Fruit fly (Drosophila melanogaster) whole organism, embryonic: ENCODE data around the gene Cyp4d14.

Experiments
- ATbp ChIP-seq: fragments of 200-800 bp; sonication (Bioruptor generic); optimal IDR thresholded peaks from 2 replicates; lab custom pipeline; 2017; ENCODE audit warnings: missing biosample characterization, mild to moderate bottlenecking, missing genetic modification characterization, missing genetic modification reagents
- Abd-B ChIP-seq: fragments of 200-800 bp; sonication (Bioruptor generic); optimal IDR thresholded peaks from 2 replicates; lab custom pipeline; 2018; ENCODE audit warnings: missing biosample characterization, mild to moderate bottlenecking, missing genetic modification characterization, moderate library complexity
- Ada2b ChIP-seq: fragments of 200-800 bp; sonication (Bioruptor generic); IDR thresholded peaks from 2 replicates; pipeline ENCODE4 v1.3.6; 2022; ENCODE audit warnings: missing biosample characterization, missing genetic modification characterization
- Adf1 ChIP-seq: fragments of 200-800 bp; sonication (Bioruptor generic); IDR thresholded peaks from 2 replicates; pipeline ENCODE4 v1.3.6; 2022; ENCODE audit warnings: missing biosample characterization, missing genetic modification characterization
- Atf-2 ChIP-seq: fragments of 200-800 bp; sonication (Bioruptor generic); optimal IDR thresholded peaks from 2 replicates; lab custom pipeline; 2016; ENCODE audit warnings: missing biosample characterization, missing genetic modification characterization
- CG10209 ChIP-seq: fragments of 200-800 bp; sonication (Bioruptor generic); optimal IDR thresholded peaks from 3 replicates; lab custom pipeline; 2017; ENCODE audit warnings: missing biosample characterization, mild to moderate bottlenecking, missing genetic modification characterization, missing genetic modification reagents
- CG10462 ChIP-seq: fragments of 200-800 bp; sonication (Bioruptor generic); optimal IDR thresholded peaks from 2 replicates; lab custom pipeline; 2016; ENCODE audit warnings: missing biosample characterization, missing genetic modification characterization
- CG11456 ChIP-seq: fragments of 200-800 bp; sonication (Bioruptor generic); IDR thresholded peaks from 3 replicates; pipeline ENCODE4 v1.3.6; 2022; ENCODE audit warnings: missing biosample characterization, missing genetic modification characterization
- CG12104 ChIP-seq: fragments of 200-800 bp; sonication (Bioruptor generic); optimal IDR thresholded peaks from 3 replicates; lab custom pipeline; 2016; ENCODE audit warnings: missing biosample characterization, missing genetic modification characterization
- CG12219 ChIP-seq: fragments of 200-800 bp; sonication (Bioruptor generic); optimal IDR thresholded peaks from 3 replicates; lab custom pipeline; 2018; ENCODE audit warnings: missing biosample characterization, mild to moderate bottlenecking, missing genetic modification characterization
- CG12659 ChIP-seq: fragments of 200-800 bp; sonication (Bioruptor generic); optimal IDR thresholded peaks from 3 replicates; lab custom pipeline; 2017; ENCODE audit warnings: mild to moderate bottlenecking, missing biosample characterization, missing genetic modification reagents, missing genetic modification characterization
- CG12769 ChIP-seq: fragments of 200-800 bp; sonication (Bioruptor generic); optimal IDR thresholded peaks from 2 replicates; lab custom pipeline; 2019; ENCODE audit warnings: missing biosample characterization, mild to moderate bottlenecking, missing genetic modification characterization, moderate library complexity
- CG14965 ChIP-seq: fragments of 200-800 bp; sonication (Bioruptor generic); optimal IDR thresholded peaks from 2 replicates; lab custom pipeline; 2016; ENCODE audit warnings: missing biosample characterization, missing genetic modification characterization, borderline replicate concordance
- CG15073 ChIP-seq: fragments of 200-800 bp; sonication (Bioruptor generic); optimal IDR thresholded peaks from 2 replicates; lab custom pipeline; 2016; ENCODE audit warnings: missing biosample characterization, missing genetic modification characterization
- CG17186 ChIP-seq: fragments of 200-800 bp; sonication (Bioruptor generic); optimal IDR thresholded peaks from 3 replicates; lab custom pipeline; 2017; ENCODE audit warnings: missing biosample characterization, missing genetic modification reagents, missing genetic modification characterization
- CG17359 ChIP-seq: fragments of 200-800 bp; sonication (Bioruptor generic); optimal IDR thresholded peaks from 3 replicates; lab custom pipeline; 2018; ENCODE audit warnings: missing biosample characterization, mild to moderate bottlenecking, missing genetic modification characterization, moderate library complexity
- CG18619 ChIP-seq: fragments of 200-800 bp; sonication (Bioruptor generic); optimal IDR thresholded peaks from 3 replicates; lab custom pipeline; 2017; ENCODE audit warnings: missing biosample characterization, mild to moderate bottlenecking, missing genetic modification characterization
- CG3163 ChIP-seq: fragments of 200-800 bp; sonication (Bioruptor generic); optimal IDR thresholded peaks from 3 replicates; lab custom pipeline; 2016; ENCODE audit warnings: missing biosample characterization, missing genetic modification characterization
- CG4820 ChIP-seq: fragments of 200-800 bp; sonication (Bioruptor generic); optimal IDR thresholded peaks from 3 replicates; lab custom pipeline; 2016; ENCODE audit warnings: missing biosample characterization, missing genetic modification characterization
- CG8924 ChIP-seq: fragments of 200-800 bp; optimal IDR thresholded peaks from 3 replicates; lab custom pipeline; 2019; ENCODE audit warnings: missing biosample characterization, mild to moderate bottlenecking, missing genetic modification characterization, moderate library complexity
- Dad ChIP-seq: fragments of 200-800 bp; sonication (Bioruptor generic); optimal IDR thresholded peaks from 3 replicates; lab custom pipeline; 2016; ENCODE audit warnings: missing biosample characterization, missing genetic modification characterization
- Fer1 ChIP-seq: fragments of 200-800 bp; sonication (Bioruptor generic); optimal IDR thresholded peaks from 2 replicates; lab custom pipeline; 2017; ENCODE audit warnings: missing biosample characterization, mild to moderate bottlenecking, missing genetic modification characterization
- Fer3 ChIP-seq: fragments of 200-800 bp; sonication (Bioruptor generic); optimal IDR thresholded peaks from 2 replicates; lab custom pipeline; 2018; ENCODE audit warnings: missing biosample characterization, mild to moderate bottlenecking, missing genetic modification characterization, moderate library complexity
- HLH54F ChIP-seq: fragments of 200-800 bp; sonication (Bioruptor generic); optimal IDR thresholded peaks from 3 replicates; lab custom pipeline; 2016; ENCODE audit warnings: missing biosample characterization, missing genetic modification characterization
- Hr51 ChIP-seq, 2 experiments: fragments of 200-800 bp; sonication (Bioruptor generic); optimal IDR thresholded peaks; 2 replicates in 1 of 2; 3 replicates in 1 of 2; lab custom pipeline; 2016 to 2018; ENCODE audit warnings: missing biosample characterization in 2 of 2, missing genetic modification characterization in 2 of 2, mild to moderate bottlenecking in 1 of 2, moderate library complexity in 1 of 2
- Neu2 ChIP-seq: fragments of 200-800 bp; sonication (Bioruptor generic); optimal IDR thresholded peaks from 3 replicates; lab custom pipeline; 2016; ENCODE audit warnings: missing biosample characterization, missing genetic modification characterization, borderline replicate concordance
- Nf-YB ChIP-seq: fragments of 200-800 bp; sonication (Bioruptor generic); optimal IDR thresholded peaks from 3 replicates; lab custom pipeline; 2019; ENCODE audit warnings: missing biosample characterization, mild to moderate bottlenecking, missing genetic modification characterization, moderate library complexity
- Opbp ChIP-seq: fragments of 200-800 bp; sonication (Bioruptor generic); IDR thresholded peaks from 3 replicates; pipeline ENCODE4 v1.3.6; 2022; ENCODE audit warnings: missing biosample characterization, missing genetic modification characterization; ENCODE audit not compliant: partially characterized antibody
- Pdp1 ChIP-seq, 2 experiments: fragments of 200-800 bp; sonication (Bioruptor generic); optimal IDR thresholded peaks; 3 replicates each; lab custom pipeline; 2016; ENCODE audit warnings: missing biosample characterization in 2 of 2, missing genetic modification characterization in 2 of 2, mild to moderate bottlenecking in 1 of 2, moderate library complexity in 1 of 2
- ab ChIP-seq: fragments of 200-800 bp; sonication (Bioruptor generic); optimal IDR thresholded peaks from 2 replicates; lab custom pipeline; 2016; ENCODE audit warnings: missing biosample characterization, missing genetic modification characterization
- abd-A ChIP-seq: fragments of 200-800 bp; sonication (Bioruptor generic); optimal IDR thresholded peaks from 3 replicates; lab custom pipeline; 2019; ENCODE audit warnings: missing biosample characterization, mild to moderate bottlenecking, missing genetic modification characterization, moderate library complexity
- cad ChIP-seq: fragments of >200 bp; optimal IDR thresholded peaks from 2 replicates; lab custom pipeline; 2017; ENCODE audit warnings: missing biosample characterization, missing genetic modification characterization
- corto ChIP-seq: fragments of 200-800 bp; sonication (Bioruptor generic); optimal IDR thresholded peaks from 2 replicates; lab custom pipeline; 2016; ENCODE audit warnings: missing biosample characterization, mild to moderate bottlenecking, missing genetic modification characterization, moderate library complexity
- crp ChIP-seq, 2 experiments: fragments of 200-800 bp; sonication (Bioruptor generic); optimal IDR thresholded peaks; 2 replicates in 1 of 2; 3 replicates in 1 of 2; lab custom pipeline; 2017; ENCODE audit warnings: missing biosample characterization in 2 of 2, missing genetic modification characterization in 2 of 2, mild to moderate bottlenecking in 1 of 2, moderate library complexity in 1 of 2
- dan ChIP-seq: fragments of 200-800 bp; sonication (Bioruptor generic); IDR thresholded peaks from 2 replicates; pipeline ENCODE4 v1.3.6; 2022; ENCODE audit warnings: missing biosample characterization, missing genetic modification characterization
- dm ChIP-seq: fragments of 200-800 bp; sonication (Bioruptor generic); optimal IDR thresholded peaks from 3 replicates; lab custom pipeline; 2016; ENCODE audit warnings: missing biosample characterization, missing genetic modification characterization
- fd3F ChIP-seq: fragments of 200-800 bp; sonication (Bioruptor generic); optimal IDR thresholded peaks from 2 replicates; lab custom pipeline; 2018; ENCODE audit warnings: missing biosample characterization, mild to moderate bottlenecking, missing genetic modification characterization, moderate library complexity
- ham ChIP-seq: fragments of 200-800 bp; sonication (Bioruptor generic); IDR thresholded peaks from 2 replicates; pipeline ENCODE4 v1.3.6; 2022; ENCODE audit warnings: missing biosample characterization, missing genetic modification characterization
- hbn ChIP-seq: fragments of 200-800 bp; sonication (Bioruptor generic); IDR thresholded peaks from 2 replicates; pipeline ENCODE4 v1.3.6; 2022; ENCODE audit warnings: missing biosample characterization, missing genetic modification characterization; ENCODE audit not compliant: partially characterized antibody
- inv ChIP-seq: fragments of 200-800 bp; sonication (Bioruptor generic); IDR thresholded peaks from 2 replicates; pipeline ENCODE4 v1.3.6; 2022; ENCODE audit warnings: missing biosample characterization, missing genetic modification characterization; ENCODE audit not compliant: partially characterized antibody
- jigr1 ChIP-seq: fragments of 200-800 bp; sonication (Bioruptor generic); IDR thresholded peaks from 3 replicates; pipeline ENCODE4 v1.3.6; 2022; ENCODE audit warnings: missing biosample characterization, missing genetic modification characterization
- lmd ChIP-seq: fragments of 200-800 bp; sonication (Bioruptor generic); IDR thresholded peaks from 2 replicates; pipeline ENCODE4 v1.3.6; 2022; ENCODE audit warnings: missing biosample characterization, missing genetic modification characterization
- maf-S ChIP-seq: fragments of 200-800 bp; sonication (Bioruptor generic); optimal IDR thresholded peaks from 2 replicates; lab custom pipeline; 2016; ENCODE audit warnings: missing biosample characterization, missing genetic modification characterization
- oc ChIP-seq: fragments of 200-800 bp; sonication (Bioruptor generic); optimal IDR thresholded peaks from 2 replicates; lab custom pipeline; 2018; ENCODE audit warnings: missing biosample characterization, mild to moderate bottlenecking, missing genetic modification characterization, moderate library complexity
- pros ChIP-seq: fragments of 200-800 bp; sonication (Bioruptor generic); optimal IDR thresholded peaks from 3 replicates; lab custom pipeline; 2019; ENCODE audit warnings: missing biosample characterization, mild to moderate bottlenecking, missing genetic modification characterization, moderate library complexity
- ranshi ChIP-seq: fragments of 200-800 bp; sonication (Bioruptor generic); IDR thresholded peaks from 2 replicates; pipeline ENCODE4 v1.3.6; 2022; ENCODE audit warnings: missing biosample characterization, missing genetic modification characterization
- sens ChIP-seq: fragments of 200-800 bp; sonication (Bioruptor generic); peaks from one replicate; lab custom pipeline; 2016; ENCODE audit warnings: missing biosample characterization, missing genetic modification characterization
- sim ChIP-seq: fragments of 200-800 bp; sonication (Bioruptor generic); IDR thresholded peaks from 2 replicates; pipeline ENCODE4 v1.3.6; 2022; ENCODE audit warnings: missing biosample characterization, missing genetic modification characterization
- tin ChIP-seq: fragments of 200-800 bp; sonication (Bioruptor generic); optimal IDR thresholded peaks from 3 replicates; lab custom pipeline; 2016; ENCODE audit warnings: missing biosample characterization, missing genetic modification characterization
- tll ChIP-seq, 2 experiments: fragments of 200-800 bp in 1 of 2; fragments of >200 bp in 1 of 2; sonication (Bioruptor generic) in 1 of 2; optimal IDR thresholded peaks; 2 replicates each; lab custom pipeline; 2017 to 2019; ENCODE audit warnings: missing biosample characterization in 2 of 2, missing genetic modification characterization in 2 of 2, mild to moderate bottlenecking in 1 of 2, moderate library complexity in 1 of 2
- yki ChIP-seq: fragments of >200 bp; optimal IDR thresholded peaks from 3 replicates; lab custom pipeline; 2018

Gene Cyp4d14

DNA sequence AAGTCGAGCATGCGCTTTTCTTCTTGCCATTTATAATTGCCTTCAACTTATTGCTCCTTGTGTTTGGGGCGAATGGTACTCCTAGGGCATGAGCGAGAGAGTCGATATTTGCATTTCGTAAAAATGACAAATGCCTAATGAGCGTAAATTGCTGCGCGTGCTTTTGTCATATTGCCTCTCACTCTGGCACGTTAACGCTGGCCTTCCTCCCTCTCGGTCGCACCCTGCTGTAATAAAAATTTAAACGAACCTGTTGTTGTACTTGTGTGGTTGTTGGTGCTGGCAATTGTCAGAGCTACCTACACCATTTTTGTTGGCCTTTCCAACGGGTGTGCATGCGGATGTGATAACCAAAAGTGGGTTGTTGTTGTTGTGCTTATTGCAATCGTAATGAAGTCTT is 36.7 kb downstream of the Cyp4d14 start (continued):
- TF ChIP-seq Opbp: 0 out of 3 replicates have a peak, but pooled peaks have one; percentile 27
- TF ChIP-seq dm (GFP tag; lab: Kevin White, UChicago): no peak
- TF ChIP-seq CG15073: no peak
- peak; percentile 88 for TF ChIP-seq cad (GFP tag; lab: Kevin White, UChicago)
- no peak for TF ChIP-seq CG4820 (GFP tag; lab: Kevin White, UChicago)
- TF ChIP-seq fd3F (GFP tag; lab: Kevin White, UChicago): no peak
- TF ChIP-seq jigr1 (GFP tag; lab: Robert Waterston, UW): no peak
- TF ChIP-seq Dad (GFP tag; lab: Kevin White, UChicago): no peak
- no peak for TF ChIP-seq CG11456 (GFP tag; lab: Robert Waterston, UW)
- TF ChIP-seq Fer1 (GFP tag; lab: Kevin White, UChicago): no peak
- TF ChIP-seq ab: no peak
- no peak for TF ChIP-seq CG12659 (GFP tag; lab: Kevin White, UChicago)
- TF ChIP-seq ranshi: no peak
- no peak for TF ChIP-seq Ada2b (GFP tag; lab: Robert Waterston, UW)
- no peak for TF ChIP-seq CG10462 (GFP tag; lab: Kevin White, UChicago)
- TF ChIP-seq CG14965: no peak
- TF ChIP-seq CG18619: no peak
- no peak for TF ChIP-seq CG17359
- no peak for TF ChIP-seq oc (tag; lab: Kevin White, UChicago)
- no peak for TF ChIP-seq CG17186 (GFP tag; lab: Kevin White, UChicago)
- TF ChIP-seq tin: no peak
- peak; percentile 51 for TF ChIP-seq sens (GFP tag; lab: Kevin White, UChicago)
- TF ChIP-seq abd-A (tag; lab: Kevin White, UChicago): peak; percentile 95
- TF ChIP-seq HLH54F (GFP tag; lab: Kevin White, UChicago): no peak
- no peak for TF ChIP-seq CG10209 (GFP tag; lab: Kevin White, UChicago)
- TF ChIP-seq Adf1 (GFP tag; lab: Robert Waterston, UW): no peak
- peak; percentile 8 for TF ChIP-seq CG12769 (tag; lab: Kevin White, UChicago)
- no peak for TF ChIP-seq CG12104 (GFP tag; lab: Kevin White, UChicago)
- TF ChIP-seq ham (GFP tag; lab: Robert Waterston, UW): no peak
- TF ChIP-seq Abd-B (GFP tag; lab: Kevin White, UChicago): peak; percentile 60
- TF ChIP-seq pros: no peak
- no peak for TF ChIP-seq hbn (GFP tag; lab: Robert Waterston, UW)
- TF ChIP-seq Neu2: no peak
- no peak for TF ChIP-seq lmd
- TF ChIP-seq Pdp1 (GFP tag; optimal IDR thresholded peaks at IDR 0.05; lab: Kevin White, UChicago): peak in 1 of 2 experiments; percentile 11
- no peak for TF ChIP-seq sim (GFP tag; lab: Robert Waterston, UW)
- TF ChIP-seq CG12219 (GFP tag; lab: Kevin White, UChicago): no peak
- TF ChIP-seq CG3163 (GFP tag; lab: Kevin White, UChicago): no peak
- TF ChIP-seq Nf-YB (GFP tag; lab: Kevin White, UChicago): peak; percentile 79
- TF ChIP-seq CG8924 (tag; lab: Kevin White, UChicago): no peak
- no peak for TF ChIP-seq tll (GFP tag; optimal IDR thresholded peaks at IDR 0.05; lab: Kevin White, UChicago)
- TF ChIP-seq crp (GFP tag; optimal IDR thresholded peaks at IDR 0.05; lab: Kevin White, UChicago): no peak
- no peak for TF ChIP-seq maf-S (GFP tag; lab: Kevin White, UChicago)
- no peak for TF ChIP-seq corto (GFP tag; lab: Kevin White, UChicago)
- TF ChIP-seq inv: no peak
- no peak for TF ChIP-seq dan (GFP tag; lab: Robert Waterston, UW)
- no peak for TF ChIP-seq ATbp (GFP tag; lab: Kevin White, UChicago)
- TF ChIP-seq Hr51 (GFP tag; optimal IDR thresholded peaks at IDR 0.05; lab: Kevin White, UChicago): peak in 1 of 2 experiments; percentile 22
- TF ChIP-seq Fer3 (tag; lab: Kevin White, UChicago): no peak
- no peak for TF ChIP-seq yki (lab: Kevin White, UChicago)
- TF ChIP-seq Atf-2 (GFP tag; lab: Kevin White, UChicago): no peak
